Fruit fly (Drosophila melanogaster): ENCODE results near the gene CG14932.

The CG14932 gene

dm6 chr2L:11808702-11809583, 19.2 kb downstream of the CG14932 start, which contains the start of gene crol (continued):
- TF ChIP-seq CG13894 (tag; optimal IDR thresholded peaks at IDR 0.05) (peak; percentile 32), GATAe (GFP tag; conservative IDR thresholded peaks at IDR 0.05) (no peak), B-H1 (GFP tag; IDR thresholded peaks at IDR 0.05) (no peak), row (GFP tag; IDR thresholded peaks at IDR 0.05) (peak; percentile 85), nerfin-1 (tag; optimal IDR thresholded peaks at IDR 0.05) (no peak), dati (GFP tag; IDR thresholded peaks at IDR 0.05) (no peak), crc (GFP tag; optimal IDR thresholded peaks at IDR 0.05) (no peak), stwl (tag; optimal IDR thresholded peaks at IDR 0.05) (peak; percentile 100), CkIIα-i1 (GFP tag; IDR thresholded peaks at IDR 0.05) (no peak), slbo (GFP tag; IDR thresholded peaks at IDR 0.05) (peak; percentile 48), CG10366 (GFP tag; IDR thresholded peaks at IDR 0.05) (0 out of 2 replicates have a peak, but pooled peaks have one; percentile 13), bowl (GFP tag; IDR thresholded peaks at IDR 0.05) (no peak), cad (GFP tag; optimal IDR thresholded peaks at IDR 0.05) (no peak), CG1602 (GFP tag; optimal IDR thresholded peaks at IDR 0.05) (no peak), CG9727 (GFP tag; optimal IDR thresholded peaks at IDR 0.05) (peak; percentile 24), CG2199 (GFP tag; IDR thresholded peaks at IDR 0.05) (0 out of 3 replicates have a peak, but pooled peaks have one; percentile 67), jing (GFP tag; optimal IDR thresholded peaks at IDR 0.05) (no peak), gsb-n (tag; optimal IDR thresholded peaks at IDR 0.05) (no peak), CG12299 (tag; optimal IDR thresholded peaks at IDR 0.05) (no peak), toy (GFP tag; IDR thresholded peaks at IDR 0.05) (no peak), gce (GFP tag; IDR thresholded peaks at IDR 0.05) (no peak), CG17359 (tag; optimal IDR thresholded peaks at IDR 0.05) (no peak), Atf-2 (GFP tag; optimal IDR thresholded peaks at IDR 0.05) (no peak), oc (tag; optimal IDR thresholded peaks at IDR 0.05) (no peak), corto (GFP tag; optimal IDR thresholded peaks at IDR 0.05) (no peak), CG15479 (GFP tag; optimal IDR thresholded peaks at IDR 0.05) (peak; percentile 62), CG10267 (tag; optimal IDR thresholded peaks at IDR 0.05) (peak; percentile 48), grau (tag; optimal IDR thresholded peaks at IDR 0.05) (peak; percentile 39), CG7963 (GFP tag; IDR thresholded peaks at IDR 0.05; ENCODE audit: partially characterized antibody) (peak; percentile 74), D (optimal IDR thresholded peaks at IDR 0.05) (peak; percentile 61), D (GFP tag; optimal IDR thresholded peaks at IDR 0.05) (no peak), pb (GFP tag; optimal IDR thresholded peaks at IDR 0.05) (no peak), CG4820 (GFP tag; optimal IDR thresholded peaks at IDR 0.05) (no peak), CG32767 (GFP tag; IDR thresholded peaks at IDR 0.05) (no peak), CG1024 (GFP tag; IDR thresholded peaks at IDR 0.05) (no peak), CG6813 (GFP tag; optimal IDR thresholded peaks at IDR 0.05) (no peak), CG31388 (GFP tag; optimal IDR thresholded peaks at IDR 0.05) (no peak), dan (GFP tag; IDR thresholded peaks at IDR 0.05) (no peak), pan (optimal IDR thresholded peaks at IDR 0.05) (no peak), pan (GFP tag; optimal IDR thresholded peaks at IDR 0.05 in 1 of 2, IDR thresholded peaks at IDR 0.05 in 1 of 2) (peak in 1 of 2 experiments; percentile 20), sens-2 (GFP tag; IDR thresholded peaks at IDR 0.05) (no peak), Oaz (GFP tag; IDR thresholded peaks at IDR 0.05) (no peak), CG5245 (GFP tag; optimal IDR thresholded peaks at IDR 0.05) (peak; percentile 6), CG3163 (GFP tag; optimal IDR thresholded peaks at IDR 0.05) (no peak), cato (GFP tag; optimal IDR thresholded peaks at IDR 0.05; ENCODE audit: borderline replicate concordance) (no peak), CG15514 (GFP tag; optimal IDR thresholded peaks at IDR 0.05) (peak; percentile 70), HLH54F (GFP tag; optimal IDR thresholded peaks at IDR 0.05) (no peak), sima (GFP tag; optimal IDR thresholded peaks at IDR 0.05) (no peak), BEAF-32 (GFP tag; optimal IDR thresholded peaks at IDR 0.05) (peak; percentile 88), CG2120 (GFP tag; optimal IDR thresholded peaks at IDR 0.05) (peak; percentile 40)

All from whole organism, embryonic.